ENCODE assay signal across 1 fruit fly cellular context in the genomic region with DNA sequence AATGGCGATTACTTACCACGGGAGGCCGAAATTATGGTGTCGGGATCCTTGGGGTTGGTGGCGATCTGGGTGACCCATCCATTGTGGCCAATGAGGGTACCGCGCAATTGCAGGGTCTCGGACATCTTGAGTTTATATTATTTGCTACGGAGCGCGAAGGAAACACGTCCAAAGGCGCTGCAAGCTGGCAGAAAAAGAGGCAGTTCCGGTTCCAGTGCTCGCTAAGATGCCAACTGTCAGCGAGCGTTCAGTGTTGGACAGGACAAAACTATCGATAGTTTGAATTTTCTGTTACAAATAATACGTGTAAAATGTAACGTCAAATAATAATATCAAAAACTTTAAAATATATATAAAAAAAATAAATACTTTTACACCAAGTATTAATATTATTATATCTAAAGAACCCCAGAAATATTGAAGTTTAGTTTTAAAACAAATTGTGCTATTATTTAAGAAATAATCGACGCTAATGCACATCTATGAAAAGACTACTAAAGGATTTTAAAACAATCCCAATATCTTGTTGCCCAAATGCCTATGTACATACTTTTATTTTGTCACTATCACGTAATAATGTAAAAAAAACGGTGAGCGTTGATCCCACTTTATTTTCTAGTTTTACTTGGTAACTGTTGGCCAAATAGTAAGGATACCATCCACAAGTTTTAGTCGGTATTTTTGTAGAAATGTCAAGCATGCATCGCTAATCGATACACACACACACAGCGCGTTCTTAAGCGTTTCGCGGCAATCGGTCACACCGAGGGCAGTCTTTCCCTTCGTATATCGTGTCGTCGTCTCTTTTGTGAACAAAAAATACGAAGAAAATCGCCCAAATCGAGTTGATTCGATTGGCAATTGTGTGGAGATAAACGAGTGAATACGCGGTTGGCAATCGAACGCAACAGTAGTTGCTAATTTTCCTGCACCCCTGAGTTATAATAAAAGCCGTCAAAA.
A peak's percentile ranks its signal among the peaks of the same experiment; 100 is the strongest.
TF ChIP-seq lines count a peak whose summit lies in the region.

A gene (minus strand): TSS at position 271 of the 960 bp plus-strand sequence.
A gene (plus strand): TSS at position 606 of the 960 bp plus-strand sequence.

TF ChIP-seq in whole organism, embryonic, 481 proteins besides CTCF, POLR2A, EP300 and RAD21 (continued from another document):
- TF ChIP-seq peb (GFP tag; IDR thresholded peaks at IDR 0.05; lab: Robert Waterston, UW) (peak; percentile 41; the same call in 1 of the 2 replicates), CG3838 (GFP tag; optimal IDR thresholded peaks at IDR 0.05; lab: Kevin White, UChicago) (peak; percentile 48), onecut (GFP tag; IDR thresholded peaks at IDR 0.05; lab: Robert Waterston, UW) (peak; percentile 88), bowl (GFP tag; IDR thresholded peaks at IDR 0.05; lab: Robert Waterston, UW) (peak; percentile 32; the same call in 1 of the 2 replicates), Dref (GFP tag; IDR thresholded peaks at IDR 0.05; lab: Robert Waterston, UW) (peak; percentile 70), crol (GFP tag; IDR thresholded peaks at IDR 0.05; lab: Robert Waterston, UW) (0 out of 2 replicates have a peak, but pooled peaks have one; percentile 31), Kr (GFP tag; optimal IDR thresholded peaks at IDR 0.05; lab: Kevin White, UChicago) (peak; percentile 73), Hsf (GFP tag; optimal IDR thresholded peaks at IDR 0.05; lab: Kevin White, UChicago) (peak; percentile 74), fu2 (GFP tag; optimal IDR thresholded peaks at IDR 0.05; lab: Kevin White, UChicago) (peak; percentile 72), Rx (GFP tag; IDR thresholded peaks at IDR 0.05; lab: Robert Waterston, UW) (peak; percentile 74), CG10543 (GFP tag; optimal IDR thresholded peaks at IDR 0.05; lab: Kevin White, UChicago) (peak; percentile 91), gro (GFP tag; optimal IDR thresholded peaks at IDR 0.05; lab: Kevin White, UChicago) (peak; percentile 81), ems (GFP tag; optimal IDR thresholded peaks at IDR 0.05; lab: Kevin White, UChicago) (peak; percentile 66), CG6683 (GFP tag; optimal IDR thresholded peaks at IDR 0.05; lab: Kevin White, UChicago) (peak; percentile 71), CG8089 (GFP tag; optimal IDR thresholded peaks at IDR 0.05; lab: Kevin White, UChicago) (peak; percentile 69), kay (GFP tag; optimal IDR thresholded peaks at IDR 0.05; lab: Kevin White, UChicago) (no peak), hbn (GFP tag; IDR thresholded peaks at IDR 0.05; lab: Robert Waterston, UW; ENCODE audit: partially characterized antibody) (peak; percentile 16; the same call in 1 of the 2 replicates), B-H2 (GFP tag; optimal IDR thresholded peaks at IDR 0.05; lab: Kevin White, UChicago) (peak; percentile 96), Atf6 (GFP tag; IDR thresholded peaks at IDR 0.05; lab: Robert Waterston, UW) (peak; percentile 74), CG10431 (GFP tag; optimal IDR thresholded peaks at IDR 0.05; lab: Kevin White, UChicago) (peak; percentile 89), inv (GFP tag; IDR thresholded peaks at IDR 0.05; lab: Robert Waterston, UW; ENCODE audit: partially characterized antibody) (peak; percentile 30; the same call in 1 of the 2 replicates), CG17385 (GFP tag; optimal IDR thresholded peaks at IDR 0.05; lab: Kevin White, UChicago) (peak; percentile 86), Blimp-1 (GFP tag; optimal IDR thresholded peaks at IDR 0.05; lab: Kevin White, UChicago) (peak; percentile 28), Awh (GFP tag; IDR thresholded peaks at IDR 0.05; lab: Robert Waterston, UW) (peak; percentile 81), Antp (GFP tag; optimal IDR thresholded peaks at IDR 0.05; lab: Kevin White, UChicago) (peak; percentile 40), lmd (GFP tag; IDR thresholded peaks at IDR 0.05; lab: Robert Waterston, UW) (peak; percentile 60), CG15601 (tag; optimal IDR thresholded peaks at IDR 0.05; lab: Kevin White, UChicago) (peak; percentile 67), Ets65A (GFP tag; lab: Kevin White, UChicago) (peak; percentile 95), CG10366 (GFP tag; IDR thresholded peaks at IDR 0.05; lab: Robert Waterston, UW) (peak; percentile 74), CG11695 (GFP tag; IDR thresholded peaks at IDR 0.05; lab: Robert Waterston, UW) (peak; percentile 58; the same call in 2 of the 3 replicates), CG31388 (GFP tag; optimal IDR thresholded peaks at IDR 0.05; lab: Kevin White, UChicago) (peak; percentile 7), CG6254 (GFP tag; optimal IDR thresholded peaks at IDR 0.05; lab: Kevin White, UChicago) (peak; percentile 85), CG17802 (tag; optimal IDR thresholded peaks at IDR 0.05; lab: Kevin White, UChicago) (peak; percentile 73), CG9797 (GFP tag; optimal IDR thresholded peaks at IDR 0.05; lab: Kevin White, UChicago) (peak; percentile 71), CG1024 (GFP tag; IDR thresholded peaks at IDR 0.05; lab: Robert Waterston, UW) (peak; percentile 56; the same call in 1 of the 2 replicates), Opbp (GFP tag; IDR thresholded peaks at IDR 0.05; lab: Robert Waterston, UW; ENCODE audit: partially characterized antibody) (peak; percentile 66), slbo (GFP tag; IDR thresholded peaks at IDR 0.05; lab: Robert Waterston, UW) (peak; percentile 84), gt (GFP tag; IDR thresholded peaks at IDR 0.05; lab: Robert Waterston, UW) (no peak; the same call in 1 of the 2 replicates), C15 (GFP tag; IDR thresholded peaks at IDR 0.05; lab: Robert Waterston, UW) (0 out of 3 replicates have a peak, but pooled peaks have one; percentile 24), PHDP (tag; optimal IDR thresholded peaks at IDR 0.05; lab: Kevin White, UChicago) (peak; percentile 86), CG6689 (GFP tag; IDR thresholded peaks at IDR 0.05; lab: Robert Waterston, UW) (peak; percentile 32; the same call in 1 of the 2 replicates), CG12391 (tag; optimal IDR thresholded peaks at IDR 0.05; lab: Kevin White, UChicago) (peak; percentile 84), Dek (tag; optimal IDR thresholded peaks at IDR 0.05; lab: Kevin White, UChicago) (peak; percentile 75), p53 (GFP tag; optimal IDR thresholded peaks at IDR 0.05; lab: Kevin White, UChicago) (peak; percentile 32), rib (GFP tag; IDR thresholded peaks at IDR 0.05; lab: Robert Waterston, UW) (peak; percentile 69), Hr39 (optimal IDR thresholded peaks at IDR 0.05; lab: Kevin White, UChicago) (no peak), Atf-2 (GFP tag; optimal IDR thresholded peaks at IDR 0.05; lab: Kevin White, UChicago) (peak; percentile 46)
